Fruit fly (Drosophila melanogaster) whole organism, embryonic: ENCODE data around the gene jim.

ENCODE experiments used
- ATbp ChIP-seq: fragments of 200-800 bp; sonication (Bioruptor generic); optimal IDR thresholded peaks from 2 replicates; lab custom pipeline; 2017; ENCODE audit warnings: missing biosample characterization, mild to moderate bottlenecking, missing genetic modification characterization, missing genetic modification reagents
- Ada2b ChIP-seq: fragments of 200-800 bp; sonication (Bioruptor generic); IDR thresholded peaks from 2 replicates; pipeline ENCODE4 v1.3.6; 2022; ENCODE audit warnings: missing biosample characterization, missing genetic modification characterization
- Adf1 ChIP-seq: fragments of 200-800 bp; sonication (Bioruptor generic); IDR thresholded peaks from 2 replicates; pipeline ENCODE4 v1.3.6; 2022; ENCODE audit warnings: missing biosample characterization, missing genetic modification characterization
- Awh ChIP-seq: fragments of 200-800 bp; sonication (Bioruptor generic); IDR thresholded peaks from 2 replicates; pipeline ENCODE4, ENCODE4 v1.3.6; 2022; ENCODE audit warnings: missing biosample characterization, missing genetic modification characterization
- BtbVII ChIP-seq: fragments of 200-800 bp; sonication (Bioruptor generic); optimal IDR thresholded peaks from 3 replicates; lab custom pipeline; 2017; ENCODE audit warnings: missing biosample characterization, mild to moderate bottlenecking, missing genetic modification characterization
- C15 ChIP-seq: fragments of 200-800 bp; sonication (Bioruptor generic); IDR thresholded peaks from 3 replicates; pipeline ENCODE4 v1.3.6; 2022; ENCODE audit warnings: missing biosample characterization, missing genetic modification characterization
- CG10209 ChIP-seq: fragments of 200-800 bp; sonication (Bioruptor generic); optimal IDR thresholded peaks from 3 replicates; lab custom pipeline; 2017; ENCODE audit warnings: missing biosample characterization, mild to moderate bottlenecking, missing genetic modification characterization, missing genetic modification reagents
- CG10543 ChIP-seq: fragments of 200-800 bp; sonication (Bioruptor generic); optimal IDR thresholded peaks from 3 replicates; lab custom pipeline; 2017; ENCODE audit warnings: missing biosample characterization, mild to moderate bottlenecking, missing genetic modification characterization, moderate library complexity
- CG11695 ChIP-seq: fragments of 200-800 bp; sonication (Bioruptor generic); IDR thresholded peaks from 3 replicates; pipeline ENCODE4 v1.3.6; 2022; ENCODE audit warnings: missing biosample characterization, missing genetic modification characterization
- CG12071 ChIP-seq: fragments of 200-800 bp; sonication (Bioruptor generic); optimal IDR thresholded peaks from 3 replicates; lab custom pipeline; 2018; ENCODE audit warnings: missing biosample characterization, mild to moderate bottlenecking, missing genetic modification characterization
- CG14667 ChIP-seq: fragments of 200-800 bp; sonication (Bioruptor generic); IDR thresholded peaks from 2 replicates; pipeline ENCODE4 v1.3.6; 2022; ENCODE audit warnings: missing biosample characterization, missing genetic modification characterization
- CG14965 ChIP-seq: fragments of 200-800 bp; sonication (Bioruptor generic); optimal IDR thresholded peaks from 2 replicates; lab custom pipeline; 2016; ENCODE audit warnings: missing biosample characterization, missing genetic modification characterization, borderline replicate concordance
- CG16779 ChIP-seq: fragments of 200-800 bp; sonication (Bioruptor generic); IDR thresholded peaks from 2 replicates; pipeline ENCODE4 v1.3.6; 2022; ENCODE audit warnings: missing biosample characterization, missing genetic modification characterization
- CG16813 ChIP-seq: fragments of 200-800 bp; sonication (Bioruptor generic); IDR thresholded peaks from 3 replicates; pipeline ENCODE4 v1.3.6; 2022; ENCODE audit warnings: missing biosample characterization, missing genetic modification characterization; ENCODE audit not compliant: partially characterized antibody
- CG17361 ChIP-seq: fragments of 200-800 bp; sonication (Bioruptor generic); IDR thresholded peaks from 3 replicates; pipeline ENCODE4 v1.3.6; 2022; ENCODE audit warnings: missing biosample characterization, missing genetic modification characterization
- CG2120 ChIP-seq: fragments of 200-800 bp; sonication (Bioruptor generic); optimal IDR thresholded peaks from 3 replicates; lab custom pipeline; 2016; ENCODE audit warnings: missing biosample characterization, missing genetic modification characterization
- CG6689 ChIP-seq: fragments of 200-800 bp; sonication (Bioruptor generic); IDR thresholded peaks from 2 replicates; pipeline ENCODE4 v1.3.6; 2022; ENCODE audit warnings: missing biosample characterization, missing genetic modification characterization
- CG8089 ChIP-seq: fragments of 200-800 bp; sonication (Bioruptor generic); optimal IDR thresholded peaks from 3 replicates; lab custom pipeline; 2016; ENCODE audit warnings: missing biosample characterization, missing genetic modification characterization
- CG8924 ChIP-seq: fragments of 200-800 bp; optimal IDR thresholded peaks from 3 replicates; lab custom pipeline; 2019; ENCODE audit warnings: missing biosample characterization, mild to moderate bottlenecking, missing genetic modification characterization, moderate library complexity
- CrebB ChIP-seq: fragments of 200-800 bp; sonication (Bioruptor generic); optimal IDR thresholded peaks from 3 replicates; lab custom pipeline; 2018; ENCODE audit warnings: missing biosample characterization, mild to moderate bottlenecking, missing genetic modification characterization
- Dll ChIP-seq: fragments of 200-800 bp; sonication (Bioruptor generic); IDR thresholded peaks from 4 replicates; pipeline ENCODE4 v1.3.6; 2022; ENCODE audit warnings: missing biosample characterization, missing genetic modification characterization; ENCODE audit not compliant: partially characterized antibody
- Eip74EF ChIP-seq, 2 experiments: fragments of 200-800 bp in 1 of 2; fragments of >200 bp in 1 of 2; sonication (Bioruptor generic) in 1 of 2; optimal IDR thresholded peaks; 2 replicates each; lab custom pipeline; 2017 to 2019; ENCODE audit warnings: missing biosample characterization in 2 of 2, missing genetic modification characterization in 2 of 2, mild to moderate bottlenecking in 1 of 2, moderate library complexity in 1 of 2
- H2.0 ChIP-seq: fragments of 200-800 bp; sonication (Bioruptor generic); IDR thresholded peaks from 2 replicates; pipeline ENCODE4 v1.3.6; 2022; ENCODE audit warnings: missing biosample characterization, missing genetic modification characterization
- Hr51 ChIP-seq, 2 experiments: fragments of 200-800 bp; sonication (Bioruptor generic); optimal IDR thresholded peaks; 2 replicates in 1 of 2; 3 replicates in 1 of 2; lab custom pipeline; 2016 to 2018; ENCODE audit warnings: missing biosample characterization in 2 of 2, missing genetic modification characterization in 2 of 2, mild to moderate bottlenecking in 1 of 2, moderate library complexity in 1 of 2
- MTF-1 ChIP-seq: fragments of 200-800 bp; sonication (Bioruptor generic); optimal IDR thresholded peaks from 2 replicates; lab custom pipeline; 2018; ENCODE audit warnings: missing biosample characterization, mild to moderate bottlenecking, missing genetic modification characterization, borderline replicate concordance
- Mad ChIP-seq: fragments of 200-800 bp; sonication (Bioruptor generic); optimal IDR thresholded peaks from 2 replicates; lab custom pipeline; 2016; ENCODE audit warnings: missing biosample characterization, missing genetic modification characterization
- Max ChIP-seq: fragments of 200-800 bp; sonication (Bioruptor generic); optimal IDR thresholded peaks from 2 replicates; lab custom pipeline; 2016; ENCODE audit warnings: missing biosample characterization, mild to moderate bottlenecking, missing genetic modification characterization
- NK7.1 ChIP-seq: fragments of 200-800 bp; sonication (Bioruptor generic); optimal IDR thresholded peaks from 3 replicates; lab custom pipeline; 2016; ENCODE audit warnings: missing biosample characterization, missing genetic modification characterization
- Opbp ChIP-seq: fragments of 200-800 bp; sonication (Bioruptor generic); IDR thresholded peaks from 3 replicates; pipeline ENCODE4 v1.3.6; 2022; ENCODE audit warnings: missing biosample characterization, missing genetic modification characterization; ENCODE audit not compliant: partially characterized antibody
- Rfx ChIP-seq: fragments of 200-800 bp; sonication (Bioruptor generic); IDR thresholded peaks from 2 replicates; pipeline ENCODE4 v1.3.6; 2022; ENCODE audit warnings: missing biosample characterization, missing genetic modification characterization
- Rx ChIP-seq: fragments of 200-800 bp; sonication (Bioruptor generic); IDR thresholded peaks from 2 replicates; pipeline ENCODE4 v1.3.6; 2022; ENCODE audit warnings: missing biosample characterization, missing genetic modification characterization
- Sox102F ChIP-seq: fragments of 200-800 bp; sonication (Bioruptor generic); optimal IDR thresholded peaks from 2 replicates; lab custom pipeline; 2018; ENCODE audit warnings: missing biosample characterization, mild to moderate bottlenecking, missing genetic modification characterization, moderate library complexity
- Xbp1 ChIP-seq: fragments of 200-800 bp; sonication (Bioruptor generic); optimal IDR thresholded peaks from 3 replicates; lab custom pipeline; 2016; ENCODE audit warnings: missing biosample characterization, mild to moderate bottlenecking, missing genetic modification characterization
- cas ChIP-seq: fragments of 200-800 bp; sonication (Bioruptor generic); IDR thresholded peaks from 2 replicates; pipeline ENCODE4 v1.3.6; 2022; ENCODE audit warnings: missing biosample characterization, missing genetic modification characterization
- crol ChIP-seq: fragments of 200-800 bp; sonication (Bioruptor generic); IDR thresholded peaks from 2 replicates; pipeline ENCODE4 v1.3.6; 2022; ENCODE audit warnings: missing biosample characterization, missing genetic modification characterization
- dati ChIP-seq: fragments of 200-800 bp; sonication (Bioruptor generic); IDR thresholded peaks from 2 replicates; pipeline ENCODE4 v1.3.6; 2022; ENCODE audit warnings: missing biosample characterization, missing genetic modification characterization
- dysf ChIP-seq: fragments of 200-800 bp; sonication (Bioruptor generic); IDR thresholded peaks from 3 replicates; pipeline ENCODE4 v1.3.6; 2022; ENCODE audit warnings: missing biosample characterization, missing genetic modification characterization
- her ChIP-seq: fragments of 200-800 bp; sonication (Bioruptor generic); optimal IDR thresholded peaks from 2 replicates; lab custom pipeline; 2016; ENCODE audit warnings: missing biosample characterization, missing genetic modification characterization
- klu ChIP-seq: fragments of 200-800 bp; sonication (Bioruptor generic); IDR thresholded peaks from 2 replicates; pipeline ENCODE4 v1.3.6; 2022; ENCODE audit warnings: missing biosample characterization, missing genetic modification characterization
- kni ChIP-seq: fragments of 200-800 bp; sonication (Bioruptor generic); optimal IDR thresholded peaks from 3 replicates; lab custom pipeline; 2017; ENCODE audit warnings: mild to moderate bottlenecking, missing biosample characterization, missing genetic modification reagents, missing genetic modification characterization
- lov ChIP-seq, 2 experiments: fragments of 200-800 bp in 1 of 2; fragments of >200 bp in 1 of 2; sonication (Bioruptor generic) in 1 of 2; IDR thresholded peaks in 1 of 2; optimal IDR thresholded peaks in 1 of 2; 2 replicates in 1 of 2; 3 replicates in 1 of 2; pipeline versions ENCODE4 v1.3.6 to Lab custom; 2017 to 2022; ENCODE audit warnings: missing biosample characterization in 1 of 2, missing genetic modification characterization in 1 of 2
- pb ChIP-seq: fragments of 200-800 bp; sonication (Bioruptor generic); optimal IDR thresholded peaks from 3 replicates; lab custom pipeline; 2016; ENCODE audit warnings: missing biosample characterization, missing genetic modification characterization
- pnt ChIP-seq: fragments of 200-800 bp; sonication (Bioruptor generic); optimal IDR thresholded peaks from 3 replicates; lab custom pipeline; 2016; ENCODE audit warnings: missing biosample characterization, missing genetic modification characterization
- pzg ChIP-seq: fragments of 200-800 bp; sonication (Bioruptor generic); optimal IDR thresholded peaks from 3 replicates; lab custom pipeline; 2018; ENCODE audit warnings: missing biosample characterization, mild to moderate bottlenecking, missing genetic modification characterization, moderate library complexity
- tin ChIP-seq: fragments of 200-800 bp; sonication (Bioruptor generic); optimal IDR thresholded peaks from 3 replicates; lab custom pipeline; 2016; ENCODE audit warnings: missing biosample characterization, missing genetic modification characterization
- ttk ChIP-seq: fragments of 200-800 bp; sonication (Bioruptor generic); IDR thresholded peaks from 2 replicates; pipeline ENCODE4 v2.1.2; 2022; ENCODE audit warnings: missing biosample characterization, missing genetic modification characterization
- unc-4 ChIP-seq: fragments of 200-800 bp; sonication (Bioruptor generic); IDR thresholded peaks from 2 replicates; pipeline ENCODE4 v1.3.6; 2022; ENCODE audit warnings: missing biosample characterization, missing genetic modification characterization; ENCODE audit not compliant: partially characterized antibody
- vfl ChIP-seq: fragments of 200-800 bp; sonication (Bioruptor generic); optimal IDR thresholded peaks from 2 replicates; lab custom pipeline; 2016; ENCODE audit warnings: missing biosample characterization, missing genetic modification characterization
- zf30C ChIP-seq: fragments of 200-800 bp; sonication (Bioruptor generic); optimal IDR thresholded peaks from 3 replicates; lab custom pipeline; 2018; ENCODE audit warnings: missing biosample characterization, mild to moderate bottlenecking, missing genetic modification characterization
- zfh2 ChIP-seq: fragments of 200-800 bp; sonication (Bioruptor generic); optimal IDR thresholded peaks from 2 replicates; lab custom pipeline; 2016; ENCODE audit warnings: missing biosample characterization, missing genetic modification characterization

jim gene

DNA sequence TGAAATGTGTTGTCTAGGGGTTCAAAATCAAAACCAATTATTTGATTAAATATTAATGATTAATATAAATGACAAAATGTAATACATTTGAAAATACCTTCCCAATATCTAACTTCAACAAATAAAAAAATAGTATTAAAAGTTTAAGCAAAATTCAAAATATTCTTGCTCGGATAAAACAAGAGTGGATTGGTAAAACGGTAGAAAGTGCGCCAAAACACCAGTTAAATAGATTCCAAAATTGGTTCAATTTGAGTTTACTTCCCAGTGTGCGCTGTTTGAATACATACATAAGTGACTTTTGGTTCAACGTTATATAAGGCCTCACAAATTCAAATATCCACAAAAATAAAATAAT is 30.0 kb upstream of the jim start (continued):
- TF ChIP-seq CG12071 (GFP tag; lab: Kevin White, UChicago) (peak; percentile 40), CG16779 (no peak), CG8089 (no peak), CG2120 (GFP tag; lab: Kevin White, UChicago) (peak; percentile 64), pzg (GFP tag; lab: Kevin White, UChicago) (no peak), BtbVII (GFP tag; lab: Kevin White, UChicago) (peak; percentile 60), CG10209 (peak; percentile 67), cas (GFP tag; lab: Robert Waterston, UW) (peak; percentile 50; the same call in 1 of the 2 replicates), Eip74EF (GFP tag; optimal IDR thresholded peaks at IDR 0.05; lab: Kevin White, UChicago) (peak in 1 of 2 experiments; percentile 71), Dll (GFP tag; lab: Robert Waterston, UW) (no peak), CG11695 (GFP tag; lab: Robert Waterston, UW) (peak; percentile 83), Adf1 (no peak; the same call in 1 of the 2 replicates), tin (GFP tag; lab: Kevin White, UChicago) (peak; percentile 31), dati (GFP tag; lab: Robert Waterston, UW) (no peak), Rx (0 out of 2 replicates have a peak, but pooled peaks have one; percentile 17), Opbp (no peak), lov (optimal IDR thresholded peaks at IDR 0.05; lab: Kevin White, UChicago) (no peak), lov (GFP tag; IDR thresholded peaks at IDR 0.05; lab: Robert Waterston, UW) (no peak), CG14667 (GFP tag; lab: Robert Waterston, UW) (peak; percentile 37; the same call in 1 of the 2 replicates), Sox102F (peak; percentile 85), H2.0 (GFP tag; lab: Robert Waterston, UW) (peak; percentile 45), her (GFP tag; lab: Kevin White, UChicago) (no peak), klu (GFP tag; lab: Robert Waterston, UW) (0 out of 2 replicates have a peak, but pooled peaks have one; percentile 18), MTF-1 (GFP tag; lab: Kevin White, UChicago) (no peak), pnt (GFP tag; lab: Kevin White, UChicago) (no peak), Hr51 (GFP tag; optimal IDR thresholded peaks at IDR 0.05; lab: Kevin White, UChicago) (peak in 1 of 2 experiments; percentile 91), C15 (GFP tag; lab: Robert Waterston, UW) (0 out of 3 replicates have a peak, but pooled peaks have one; percentile 5), zfh2 (GFP tag; lab: Kevin White, UChicago) (no peak), CG14965 (GFP tag; lab: Kevin White, UChicago) (no peak), dysf (GFP tag; lab: Robert Waterston, UW) (peak; percentile 73), CG10543 (GFP tag; lab: Kevin White, UChicago) (peak; percentile 39), CrebB (tag; lab: Kevin White, UChicago) (no peak), unc-4 (GFP tag; lab: Robert Waterston, UW) (no peak), ATbp (peak; percentile 71), zf30C (no peak), CG8924 (tag; lab: Kevin White, UChicago) (peak; percentile 78), NK7.1 (GFP tag; lab: Kevin White, UChicago) (no peak), CG6689 (GFP tag; lab: Robert Waterston, UW) (peak; percentile 69; the same call in 1 of the 2 replicates), ttk (peak; percentile 54), Ada2b (GFP tag; lab: Robert Waterston, UW) (peak; percentile 71; the same call in 1 of the 2 replicates), vfl (GFP tag; lab: Kevin White, UChicago) (peak; percentile 40), kni (GFP tag; lab: Kevin White, UChicago) (no peak), CG17361 (GFP tag; lab: Robert Waterston, UW) (peak; percentile 80), Awh (GFP tag; lab: Robert Waterston, UW) (peak; percentile 46; the same call in 1 of the 2 replicates), Xbp1 (GFP tag; lab: Kevin White, UChicago) (peak; percentile 60), Rfx (GFP tag; lab: Robert Waterston, UW) (peak; percentile 73), Max (GFP tag; lab: Kevin White, UChicago) (peak; percentile 49), pb (GFP tag; lab: Kevin White, UChicago) (no peak), CG16813 (GFP tag; lab: Robert Waterston, UW) (no peak), crol (no peak), Mad (GFP tag; lab: Kevin White, UChicago) (peak; percentile 15)
